Fruit fly (Drosophila melanogaster) whole organism, embryonic: ENCODE data around the gene Brms1.

Experiments
- Adf1 ChIP-seq: fragments of 200-800 bp; sonication (Bioruptor generic); IDR thresholded peaks from 2 replicates; pipeline ENCODE4 v1.3.6; 2022; ENCODE audit warnings: missing biosample characterization, missing genetic modification characterization
- Atf6 ChIP-seq: fragments of 200-800 bp; sonication (Bioruptor generic); IDR thresholded peaks from 2 replicates; pipeline ENCODE4 v1.3.6; 2022; ENCODE audit warnings: missing biosample characterization, missing genetic modification characterization
- BtbVII ChIP-seq: fragments of 200-800 bp; sonication (Bioruptor generic); optimal IDR thresholded peaks from 3 replicates; lab custom pipeline; 2017; ENCODE audit warnings: missing biosample characterization, mild to moderate bottlenecking, missing genetic modification characterization
- CG10431 ChIP-seq: fragments of 200-800 bp; sonication (Bioruptor generic); optimal IDR thresholded peaks from 3 replicates; lab custom pipeline; 2018; ENCODE audit warnings: missing biosample characterization, mild to moderate bottlenecking, missing genetic modification characterization
- CG11504 ChIP-seq: fragments of 200-800 bp; sonication (Bioruptor generic); optimal IDR thresholded peaks from 3 replicates; lab custom pipeline; 2019; ENCODE audit warnings: missing biosample characterization, mild to moderate bottlenecking, missing genetic modification characterization, moderate library complexity
- CG15514 ChIP-seq: fragments of 200-800 bp; sonication (Bioruptor generic); optimal IDR thresholded peaks from 3 replicates; lab custom pipeline; 2017; ENCODE audit warnings: missing biosample characterization, missing genetic modification characterization, mild to moderate bottlenecking, moderate library complexity, missing genetic modification reagents
- CG18262 ChIP-seq: fragments of 200-800 bp; optimal IDR thresholded peaks from 3 replicates; lab custom pipeline; 2019; ENCODE audit warnings: missing biosample characterization, mild to moderate bottlenecking, missing genetic modification characterization, moderate library complexity
- CG2199 ChIP-seq: fragments of 200-800 bp; sonication (Bioruptor generic); IDR thresholded peaks from 3 replicates; pipeline ENCODE4 v1.3.6; 2022; ENCODE audit warnings: missing biosample characterization, missing genetic modification characterization
- CG2678 ChIP-seq: fragments of 200-800 bp; sonication (Bioruptor generic); optimal IDR thresholded peaks from 3 replicates; lab custom pipeline; 2019; ENCODE audit warnings: missing biosample characterization, mild to moderate bottlenecking, missing genetic modification characterization, moderate library complexity
- CG3281 ChIP-seq: fragments of 200-800 bp; sonication (Bioruptor generic); optimal IDR thresholded peaks from 3 replicates; lab custom pipeline; 2017; ENCODE audit warnings: missing biosample characterization, mild to moderate bottlenecking, missing genetic modification characterization
- CG6791 ChIP-seq: fragments of 200-800 bp; sonication (Bioruptor generic); IDR thresholded peaks from 3 replicates; pipeline ENCODE4 v1.3.6; 2022; ENCODE audit warnings: missing biosample characterization, missing genetic modification characterization; ENCODE audit not compliant: partially characterized antibody
- CG8924 ChIP-seq: fragments of 200-800 bp; optimal IDR thresholded peaks from 3 replicates; lab custom pipeline; 2019; ENCODE audit warnings: missing biosample characterization, mild to moderate bottlenecking, missing genetic modification characterization, moderate library complexity
- CoRest ChIP-seq: fragments of 200-800 bp; sonication (Bioruptor generic); optimal IDR thresholded peaks from 3 replicates; lab custom pipeline; 2018; ENCODE audit warnings: missing biosample characterization, mild to moderate bottlenecking, missing genetic modification characterization, moderate library complexity
- Elba2 ChIP-seq: fragments of 200-800 bp; sonication (Bioruptor generic); optimal IDR thresholded peaks from 3 replicates; lab custom pipeline; 2016; ENCODE audit warnings: missing biosample characterization, missing genetic modification characterization
- Ets97D ChIP-seq: fragments of 200-800 bp; sonication (Bioruptor generic); optimal IDR thresholded peaks from 3 replicates; lab custom pipeline; 2016; ENCODE audit warnings: missing biosample characterization, missing genetic modification characterization
- HLH54F ChIP-seq: fragments of 200-800 bp; sonication (Bioruptor generic); optimal IDR thresholded peaks from 3 replicates; lab custom pipeline; 2016; ENCODE audit warnings: missing biosample characterization, missing genetic modification characterization
- Hmr ChIP-seq: fragments of 200-800 bp; sonication (Bioruptor generic); optimal IDR thresholded peaks from 3 replicates; lab custom pipeline; 2017; ENCODE audit warnings: mild to moderate bottlenecking, missing biosample characterization, missing genetic modification reagents, missing genetic modification characterization
- Lpt ChIP-seq: fragments of >200 bp; optimal IDR thresholded peaks from 2 replicates; lab custom pipeline; 2018; ENCODE audit warnings: missing biosample characterization, missing genetic modification characterization
- Med ChIP-seq: fragments of 200-800 bp; sonication (Bioruptor generic); peaks from one replicate; lab custom pipeline; 2016; ENCODE audit warnings: missing biosample characterization, missing genetic modification characterization, mild to moderate bottlenecking, inconsistent platforms, moderate library complexity
- Meics ChIP-seq: fragments of 200-800 bp; sonication (Bioruptor generic); optimal IDR thresholded peaks from 2 replicates; lab custom pipeline; 2017; ENCODE audit warnings: missing biosample characterization, mild to moderate bottlenecking, missing genetic modification characterization
- Rfx ChIP-seq: fragments of 200-800 bp; sonication (Bioruptor generic); IDR thresholded peaks from 2 replicates; pipeline ENCODE4 v1.3.6; 2022; ENCODE audit warnings: missing biosample characterization, missing genetic modification characterization
- Xrp1 ChIP-seq: fragments of 200-800 bp; sonication (Bioruptor generic); IDR thresholded peaks from 2 replicates; pipeline ENCODE4 v1.3.6; 2022; ENCODE audit warnings: missing biosample characterization, missing genetic modification characterization
- br ChIP-seq: fragments of >200 bp; optimal IDR thresholded peaks from 2 replicates; lab custom pipeline; 2017
- caup ChIP-seq: fragments of 200-800 bp; sonication (Bioruptor generic); optimal IDR thresholded peaks from 3 replicates; lab custom pipeline; 2017; ENCODE audit warnings: missing biosample characterization, mild to moderate bottlenecking, missing genetic modification characterization, moderate library complexity; ENCODE audit not compliant: severe bottlenecking
- cwo ChIP-seq: fragments of 200-800 bp; sonication (Bioruptor generic); optimal IDR thresholded peaks from 3 replicates; lab custom pipeline; 2017; ENCODE audit warnings: missing biosample characterization, missing genetic modification characterization, mild to moderate bottlenecking, moderate library complexity, missing genetic modification reagents
- exex ChIP-seq: fragments of 200-800 bp; sonication (Bioruptor generic); optimal IDR thresholded peaks from 4 replicates; lab custom pipeline; 2018; ENCODE audit warnings: missing biosample characterization, mild to moderate bottlenecking, missing genetic modification characterization, moderate library complexity
- gem ChIP-seq: fragments of 200-800 bp; sonication (Bioruptor generic); optimal IDR thresholded peaks from 2 replicates; lab custom pipeline; 2019; ENCODE audit warnings: missing biosample characterization, mild to moderate bottlenecking, missing genetic modification characterization, moderate library complexity
- jing ChIP-seq: fragments of 200-800 bp; sonication (Bioruptor generic); optimal IDR thresholded peaks from 2 replicates; lab custom pipeline; 2018; ENCODE audit warnings: missing biosample characterization, mild to moderate bottlenecking, missing genetic modification characterization
- lab ChIP-seq: fragments of 200-800 bp; sonication (Bioruptor generic); optimal IDR thresholded peaks from 3 replicates; lab custom pipeline; 2017; ENCODE audit warnings: missing biosample characterization, missing genetic modification characterization, mild to moderate bottlenecking, moderate library complexity, missing genetic modification reagents
- mam ChIP-seq: fragments of 200-800 bp; sonication (Bioruptor generic); optimal IDR thresholded peaks from 3 replicates; lab custom pipeline; 2016; ENCODE audit warnings: missing biosample characterization, missing genetic modification characterization
- mirr ChIP-seq: fragments of 200-800 bp; sonication (Bioruptor generic); optimal IDR thresholded peaks from 3 replicates; lab custom pipeline; 2018; ENCODE audit warnings: missing biosample characterization, mild to moderate bottlenecking, missing genetic modification characterization
- nom ChIP-seq: fragments of 200-800 bp; sonication (Bioruptor generic); optimal IDR thresholded peaks from 2 replicates; lab custom pipeline; 2017; ENCODE audit warnings: missing biosample characterization, missing genetic modification characterization, mild to moderate bottlenecking, moderate library complexity, missing genetic modification reagents
- prd ChIP-seq, 3 experiments: fragments of >200 bp in 2 of 3; fragments of 200-800 bp in 1 of 3; sonication (Bioruptor generic) in 1 of 3; optimal IDR thresholded peaks in 2 of 3; IDR thresholded peaks in 1 of 3; 2 replicates in 2 of 3; 3 replicates in 1 of 3; pipeline versions ENCODE4 v1.3.6 to Lab custom; 2017 to 2022; ENCODE audit warnings: missing biosample characterization in 1 of 3, missing genetic modification characterization in 1 of 3
- rib ChIP-seq: fragments of 200-800 bp; sonication (Bioruptor generic); IDR thresholded peaks from 2 replicates; pipeline ENCODE4 v1.3.6; 2022; ENCODE audit warnings: missing biosample characterization, missing genetic modification characterization
- sc ChIP-seq, 3 experiments: fragments of >200 bp in 2 of 3; fragments of 200-800 bp in 1 of 3; sonication (Bioruptor generic) in 1 of 3; optimal IDR thresholded peaks; 2 replicates in 2 of 3; 3 replicates in 1 of 3; lab custom pipeline; 2017; ENCODE audit warnings: mild to moderate bottlenecking in 1 of 3, missing biosample characterization in 1 of 3, missing genetic modification characterization in 1 of 3, missing genetic modification reagents in 1 of 3
- sug ChIP-seq: fragments of 200-800 bp; optimal IDR thresholded peaks from 2 replicates; lab custom pipeline; 2019; ENCODE audit warnings: missing biosample characterization, mild to moderate bottlenecking, missing genetic modification characterization, moderate library complexity
- tap ChIP-seq: fragments of 200-800 bp; optimal IDR thresholded peaks from 3 replicates; lab custom pipeline; 2019; ENCODE audit warnings: missing biosample characterization, mild to moderate bottlenecking, missing genetic modification characterization, moderate library complexity
- vnd ChIP-seq: fragments of 200-800 bp; sonication (Bioruptor generic); IDR thresholded peaks from 3 replicates; pipeline ENCODE4 v1.3.6; 2022; ENCODE audit warnings: missing biosample characterization, missing genetic modification characterization; ENCODE audit not compliant: partially characterized antibody

The Brms1 gene

DNA sequence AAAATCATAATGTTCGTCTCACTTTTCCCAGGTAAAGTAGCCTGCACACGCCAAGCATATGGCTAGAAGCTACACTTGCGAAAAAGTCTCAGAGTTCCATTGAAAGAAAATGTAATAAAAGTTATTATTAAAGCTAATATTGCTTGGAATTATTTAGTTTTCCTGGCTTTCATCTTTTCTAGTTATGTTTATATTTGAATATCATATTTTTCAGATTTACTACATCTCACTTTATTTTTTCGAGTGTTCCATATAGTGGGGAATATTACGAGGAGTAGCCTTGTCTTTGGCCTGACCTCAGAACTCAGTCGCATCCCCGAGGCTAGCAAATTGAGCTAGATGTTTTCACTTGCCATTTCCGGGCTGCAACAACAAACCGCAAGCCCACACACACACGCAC, 21.9 kb downstream of the Brms1 start (continued):
- TF ChIP-seq CG11504 (tag; lab: Kevin White, UChicago) (peak; percentile 19), Xrp1 (GFP tag; lab: Robert Waterston, UW) (peak; percentile 20; the same call in 1 of the 2 replicates), prd (optimal IDR thresholded peaks at IDR 0.05; lab: Kevin White, UChicago) (no peak), prd (GFP tag; IDR thresholded peaks at IDR 0.05; lab: Robert Waterston, UW) (peak; percentile 66), gem (tag; lab: Kevin White, UChicago) (peak; percentile 26), nom (no peak)

dm6 chrX:12886543-12886942, 22.9 kb downstream of the Brms1 start:
- peak; percentile 40 for TF ChIP-seq caup
- peak; percentile 15 for TF ChIP-seq sug (tag; lab: Kevin White, UChicago)
- TF ChIP-seq br (lab: Kevin White, UChicago), result no peak
- TF ChIP-seq lab (GFP tag; lab: Kevin White, UChicago), result peak; percentile 64
- peak; percentile 24 for TF ChIP-seq Hmr (GFP tag; lab: Kevin White, UChicago)
- no peak for TF ChIP-seq sc (optimal IDR thresholded peaks at IDR 0.05; lab: Kevin White, UChicago)
- TF ChIP-seq sc (GFP tag; optimal IDR thresholded peaks at IDR 0.05; lab: Kevin White, UChicago), result no peak
- peak; percentile 27 for TF ChIP-seq CG2678 (tag; lab: Kevin White, UChicago)
- 0 out of 2 replicates have a peak, but pooled peaks have one; percentile 10 for TF ChIP-seq Atf6 (GFP tag; lab: Robert Waterston, UW)
- no peak for TF ChIP-seq tap (tag; lab: Kevin White, UChicago)
- TF ChIP-seq BtbVII (GFP tag; lab: Kevin White, UChicago), result peak; percentile 40
- no peak for TF ChIP-seq Lpt (GFP tag; lab: Kevin White, UChicago)
- TF ChIP-seq CG3281 (GFP tag; lab: Kevin White, UChicago), result peak; percentile 33
- TF ChIP-seq Med (GFP tag; lab: Kevin White, UChicago), result peak; percentile 51
- TF ChIP-seq CG10431 (GFP tag; lab: Kevin White, UChicago), result no peak
- no peak for TF ChIP-seq Elba2 (GFP tag; lab: Kevin White, UChicago)
- no peak for TF ChIP-seq jing (GFP tag; lab: Kevin White, UChicago)
- TF ChIP-seq CG8924 (tag; lab: Kevin White, UChicago), result no peak
- TF ChIP-seq Rfx (GFP tag; lab: Robert Waterston, UW), result peak; percentile 56; the same call in 1 of the 2 replicates
- no peak for TF ChIP-seq HLH54F (GFP tag; lab: Kevin White, UChicago)
- TF ChIP-seq rib (GFP tag; lab: Robert Waterston, UW), result 0 out of 2 replicates have a peak, but pooled peaks have one; percentile 41
- TF ChIP-seq CG2199, result no peak
- no peak for TF ChIP-seq Ets97D (GFP tag; lab: Kevin White, UChicago)
- TF ChIP-seq CG15514 (GFP tag; lab: Kevin White, UChicago), result peak; percentile 44
- no peak for TF ChIP-seq Adf1 (GFP tag; lab: Robert Waterston, UW)
- peak; percentile 50 for TF ChIP-seq mirr (GFP tag; lab: Kevin White, UChicago)
- no peak for TF ChIP-seq CG18262 (tag; lab: Kevin White, UChicago)
- TF ChIP-seq vnd (GFP tag; lab: Robert Waterston, UW), result no peak
- TF ChIP-seq exex, result peak; percentile 74
- no peak for TF ChIP-seq CoRest (tag; lab: Kevin White, UChicago)
- TF ChIP-seq cwo (GFP tag; lab: Kevin White, UChicago), result peak; percentile 4
- no peak for TF ChIP-seq mam (GFP tag; lab: Kevin White, UChicago)
- peak; percentile 34 for TF ChIP-seq Meics
- no peak for TF ChIP-seq CG6791 (GFP tag; lab: Robert Waterston, UW)
